Fruit fly (Drosophila melanogaster) whole organism, embryonic: ENCODE results near the gene CG18265.
A peak's percentile ranks its signal among the peaks of the same experiment; 100 is the strongest.

Experiments used
- Bdp1 ChIP-seq: fragments of 200-800 bp; sonication (Bioruptor generic); optimal IDR thresholded peaks from 3 replicates; lab custom pipeline; 2016; ENCODE audit warnings: missing biosample characterization, missing genetic modification characterization
- CG10565 ChIP-seq: fragments of 200-800 bp; sonication (Bioruptor generic); optimal IDR thresholded peaks from 3 replicates; lab custom pipeline; 2016; ENCODE audit warnings: missing biosample characterization, mild to moderate bottlenecking, missing genetic modification characterization
- CG16815 ChIP-seq: fragments of 200-800 bp; sonication (Bioruptor generic); optimal IDR thresholded peaks from 3 replicates; lab custom pipeline; 2017; ENCODE audit warnings: missing biosample characterization, mild to moderate bottlenecking, missing genetic modification characterization
- CG17912 ChIP-seq: fragments of 200-800 bp; sonication (Bioruptor generic); optimal IDR thresholded peaks from 2 replicates; lab custom pipeline; 2018; ENCODE audit warnings: missing biosample characterization, mild to moderate bottlenecking, missing genetic modification characterization
- CG18619 ChIP-seq: fragments of 200-800 bp; sonication (Bioruptor generic); optimal IDR thresholded peaks from 3 replicates; lab custom pipeline; 2017; ENCODE audit warnings: missing biosample characterization, mild to moderate bottlenecking, missing genetic modification characterization
- CG18764 ChIP-seq: fragments of 200-800 bp; sonication (Bioruptor generic); optimal IDR thresholded peaks from 3 replicates; lab custom pipeline; 2016; ENCODE audit warnings: missing biosample characterization, missing genetic modification characterization
- CG2129 ChIP-seq: fragments of 200-800 bp; sonication (Bioruptor generic); IDR thresholded peaks from 2 replicates; pipeline ENCODE4 v1.3.6; 2022; ENCODE audit warnings: missing biosample characterization, missing genetic modification characterization; ENCODE audit not compliant: partially characterized antibody
- CG2875 ChIP-seq: fragments of 200-800 bp; sonication (Bioruptor generic); optimal IDR thresholded peaks from 2 replicates; lab custom pipeline; 2017; ENCODE audit warnings: missing biosample characterization, mild to moderate bottlenecking, missing genetic modification characterization, missing genetic modification reagents
- CG32772 ChIP-seq: fragments of 200-800 bp; sonication (Bioruptor generic); IDR thresholded peaks from 2 replicates; pipeline ENCODE4 v1.3.6; 2022; ENCODE audit warnings: missing biosample characterization, missing genetic modification characterization
- CG33557 ChIP-seq: fragments of 200-800 bp; sonication (Bioruptor generic); optimal IDR thresholded peaks from 2 replicates; lab custom pipeline; 2019; ENCODE audit warnings: missing biosample characterization, mild to moderate bottlenecking, missing genetic modification characterization, moderate library complexity
- CG6689 ChIP-seq: fragments of 200-800 bp; sonication (Bioruptor generic); IDR thresholded peaks from 2 replicates; pipeline ENCODE4 v1.3.6; 2022; ENCODE audit warnings: missing biosample characterization, missing genetic modification characterization
- CG9797 ChIP-seq: fragments of 200-800 bp; sonication (Bioruptor generic); optimal IDR thresholded peaks from 3 replicates; lab custom pipeline; 2018; ENCODE audit warnings: missing biosample characterization, mild to moderate bottlenecking, missing genetic modification characterization
- CG9817 ChIP-seq: fragments of 200-800 bp; sonication (Bioruptor generic); optimal IDR thresholded peaks from 2 replicates; lab custom pipeline; 2018; ENCODE audit warnings: missing biosample characterization, mild to moderate bottlenecking, missing genetic modification characterization, moderate library complexity
- Dek ChIP-seq: fragments of 200-800 bp; sonication (Bioruptor generic); optimal IDR thresholded peaks from 3 replicates; lab custom pipeline; 2019; ENCODE audit warnings: missing biosample characterization, mild to moderate bottlenecking, missing genetic modification characterization, moderate library complexity
- Dll ChIP-seq: fragments of 200-800 bp; sonication (Bioruptor generic); IDR thresholded peaks from 4 replicates; pipeline ENCODE4 v1.3.6; 2022; ENCODE audit warnings: missing biosample characterization, missing genetic modification characterization; ENCODE audit not compliant: partially characterized antibody
- E2f1 ChIP-seq: fragments of 200-800 bp; sonication (Bioruptor generic); IDR thresholded peaks from 2 replicates; pipeline ENCODE4 v1.3.6; 2022; ENCODE audit warnings: missing biosample characterization, missing genetic modification characterization
- HLH3B ChIP-seq: fragments of 200-800 bp; sonication (Bioruptor generic); IDR thresholded peaks from 2 replicates; pipeline ENCODE4 v1.3.6; 2022; ENCODE audit warnings: missing biosample characterization, missing genetic modification characterization
- Jarid2 ChIP-seq: fragments of 200-800 bp; sonication (Bioruptor generic); optimal IDR thresholded peaks from 3 replicates; lab custom pipeline; 2017; ENCODE audit warnings: mild to moderate bottlenecking, missing biosample characterization, missing genetic modification reagents, missing genetic modification characterization
- Lpt ChIP-seq: fragments of >200 bp; optimal IDR thresholded peaks from 2 replicates; lab custom pipeline; 2018; ENCODE audit warnings: missing biosample characterization, missing genetic modification characterization
- Myb ChIP-seq: fragments of 200-800 bp; sonication (Bioruptor generic); optimal IDR thresholded peaks from 2 replicates; lab custom pipeline; 2016; ENCODE audit warnings: missing biosample characterization, missing genetic modification characterization
- NFAT ChIP-seq: fragments of 200-800 bp; sonication (Bioruptor generic); IDR thresholded peaks from 2 replicates; pipeline ENCODE4 v1.3.6; 2022; ENCODE audit warnings: missing biosample characterization, missing genetic modification characterization
- Ravus ChIP-seq: fragments of 200-800 bp; sonication (Bioruptor generic); IDR thresholded peaks from 2 replicates; pipeline ENCODE4 v1.3.6; 2022; ENCODE audit warnings: missing biosample characterization, missing genetic modification characterization
- Sox102F ChIP-seq: fragments of 200-800 bp; sonication (Bioruptor generic); optimal IDR thresholded peaks from 2 replicates; lab custom pipeline; 2018; ENCODE audit warnings: missing biosample characterization, mild to moderate bottlenecking, missing genetic modification characterization, moderate library complexity
- Ssrp ChIP-seq: fragments of 200-800 bp; sonication (Bioruptor generic); optimal IDR thresholded peaks from 2 replicates; lab custom pipeline; 2018; ENCODE audit warnings: missing biosample characterization, mild to moderate bottlenecking, missing genetic modification characterization, moderate library complexity
- Usf ChIP-seq: fragments of 200-800 bp; sonication (Bioruptor generic); optimal IDR thresholded peaks from 2 replicates; lab custom pipeline; 2017; ENCODE audit warnings: missing genotype, missing biosample characterization, missing genetic modification characterization
- ap ChIP-seq: fragments of 200-800 bp; sonication (Bioruptor generic); IDR thresholded peaks from 2 replicates; pipeline ENCODE4 v1.3.6; 2022; ENCODE audit warnings: missing biosample characterization, missing genetic modification characterization
- eyg ChIP-seq: fragments of 200-800 bp; sonication (Bioruptor generic); optimal IDR thresholded peaks from 3 replicates; lab custom pipeline; 2016; ENCODE audit warnings: missing biosample characterization, missing genetic modification characterization
- fd102C ChIP-seq: fragments of 200-800 bp; sonication (Bioruptor generic); optimal IDR thresholded peaks from 2 replicates; lab custom pipeline; 2018; ENCODE audit warnings: missing biosample characterization, mild to moderate bottlenecking, missing genetic modification characterization, moderate library complexity
- ftz-f1 ChIP-seq: fragments of 200-800 bp; sonication (Bioruptor generic); optimal IDR thresholded peaks from 2 replicates; lab custom pipeline; 2016; ENCODE audit warnings: missing biosample characterization, missing genetic modification characterization
- fu2 ChIP-seq: fragments of 200-800 bp; sonication (Bioruptor generic); optimal IDR thresholded peaks from 2 replicates; lab custom pipeline; 2016; ENCODE audit warnings: missing biosample characterization, missing genetic modification characterization
- gce ChIP-seq: fragments of 200-800 bp; sonication (Bioruptor generic); IDR thresholded peaks from 3 replicates; pipeline ENCODE4 v1.3.6; 2022; ENCODE audit warnings: missing biosample characterization, missing genetic modification characterization
- gem ChIP-seq: fragments of 200-800 bp; sonication (Bioruptor generic); optimal IDR thresholded peaks from 2 replicates; lab custom pipeline; 2019; ENCODE audit warnings: missing biosample characterization, mild to moderate bottlenecking, missing genetic modification characterization, moderate library complexity
- ham ChIP-seq: fragments of 200-800 bp; sonication (Bioruptor generic); IDR thresholded peaks from 2 replicates; pipeline ENCODE4 v1.3.6; 2022; ENCODE audit warnings: missing biosample characterization, missing genetic modification characterization
- jing ChIP-seq: fragments of 200-800 bp; sonication (Bioruptor generic); optimal IDR thresholded peaks from 2 replicates; lab custom pipeline; 2018; ENCODE audit warnings: missing biosample characterization, mild to moderate bottlenecking, missing genetic modification characterization
- lbe ChIP-seq: fragments of 200-800 bp; sonication (Bioruptor generic); optimal IDR thresholded peaks from 2 replicates; lab custom pipeline; 2016; ENCODE audit warnings: missing biosample characterization, mild to moderate bottlenecking, missing genetic modification characterization
- nmo ChIP-seq: fragments of 200-800 bp; sonication (Bioruptor generic); optimal IDR thresholded peaks from 2 replicates; lab custom pipeline; 2018; ENCODE audit warnings: missing biosample characterization, mild to moderate bottlenecking, missing genetic modification characterization, moderate library complexity
- oc ChIP-seq: fragments of 200-800 bp; sonication (Bioruptor generic); optimal IDR thresholded peaks from 2 replicates; lab custom pipeline; 2018; ENCODE audit warnings: missing biosample characterization, mild to moderate bottlenecking, missing genetic modification characterization, moderate library complexity
- pho ChIP-seq: fragments of 200-800 bp; sonication (Bioruptor generic); optimal IDR thresholded peaks from 2 replicates; lab custom pipeline; 2016; ENCODE audit warnings: missing biosample characterization, missing genetic modification characterization
- pnt ChIP-seq: fragments of 200-800 bp; sonication (Bioruptor generic); optimal IDR thresholded peaks from 3 replicates; lab custom pipeline; 2016; ENCODE audit warnings: missing biosample characterization, missing genetic modification characterization
- prd ChIP-seq, 3 experiments: fragments of >200 bp in 2 of 3; fragments of 200-800 bp in 1 of 3; sonication (Bioruptor generic) in 1 of 3; optimal IDR thresholded peaks in 2 of 3; IDR thresholded peaks in 1 of 3; 2 replicates in 2 of 3; 3 replicates in 1 of 3; pipeline versions ENCODE4 v1.3.6 to Lab custom; 2017 to 2022; ENCODE audit warnings: missing biosample characterization in 1 of 3, missing genetic modification characterization in 1 of 3
- ranshi ChIP-seq: fragments of 200-800 bp; sonication (Bioruptor generic); IDR thresholded peaks from 2 replicates; pipeline ENCODE4 v1.3.6; 2022; ENCODE audit warnings: missing biosample characterization, missing genetic modification characterization
- salm ChIP-seq: fragments of 200-800 bp; sonication (Bioruptor generic); optimal IDR thresholded peaks from 2 replicates; lab custom pipeline; 2018; ENCODE audit warnings: missing biosample characterization, mild to moderate bottlenecking, missing genetic modification characterization
- sens ChIP-seq: fragments of 200-800 bp; sonication (Bioruptor generic); peaks from one replicate; lab custom pipeline; 2016; ENCODE audit warnings: missing biosample characterization, missing genetic modification characterization
- sens-2 ChIP-seq: fragments of 200-800 bp; sonication (Bioruptor generic); IDR thresholded peaks from 2 replicates; pipeline ENCODE4 v1.3.6; 2022; ENCODE audit warnings: missing biosample characterization, missing genetic modification characterization
- sr ChIP-seq: fragments of 200-800 bp; sonication (Bioruptor generic); IDR thresholded peaks from 3 replicates; pipeline ENCODE4 v1.3.6; 2022; ENCODE audit warnings: missing biosample characterization, missing genetic modification characterization
- ssp ChIP-seq: fragments of 200-800 bp; sonication (Bioruptor generic); IDR thresholded peaks from 2 replicates; pipeline ENCODE4 v1.3.6; 2022; ENCODE audit warnings: missing biosample characterization, missing genetic modification characterization
- stwl ChIP-seq: fragments of 200-800 bp; sonication (Bioruptor generic); optimal IDR thresholded peaks from 3 replicates; lab custom pipeline; 2018; ENCODE audit warnings: missing biosample characterization, mild to moderate bottlenecking, missing genetic modification characterization, moderate library complexity
- tna ChIP-seq: fragments of 200-800 bp; sonication (Bioruptor generic); IDR thresholded peaks from 2 replicates; pipeline ENCODE4 v1.3.6; 2022; ENCODE audit warnings: missing biosample characterization, missing genetic modification characterization; ENCODE audit not compliant: partially characterized antibody
- trh ChIP-seq: fragments of 200-800 bp; sonication (Bioruptor generic); optimal IDR thresholded peaks from 2 replicates; lab custom pipeline; 2016; ENCODE audit warnings: missing biosample characterization, missing genetic modification characterization
- zfh1 ChIP-seq: fragments of 200-800 bp; sonication (Bioruptor generic); IDR thresholded peaks from 3 replicates; pipeline ENCODE4 v1.3.6; 2022; ENCODE audit warnings: missing biosample characterization, missing genetic modification characterization

The CG18265 gene

DNA sequence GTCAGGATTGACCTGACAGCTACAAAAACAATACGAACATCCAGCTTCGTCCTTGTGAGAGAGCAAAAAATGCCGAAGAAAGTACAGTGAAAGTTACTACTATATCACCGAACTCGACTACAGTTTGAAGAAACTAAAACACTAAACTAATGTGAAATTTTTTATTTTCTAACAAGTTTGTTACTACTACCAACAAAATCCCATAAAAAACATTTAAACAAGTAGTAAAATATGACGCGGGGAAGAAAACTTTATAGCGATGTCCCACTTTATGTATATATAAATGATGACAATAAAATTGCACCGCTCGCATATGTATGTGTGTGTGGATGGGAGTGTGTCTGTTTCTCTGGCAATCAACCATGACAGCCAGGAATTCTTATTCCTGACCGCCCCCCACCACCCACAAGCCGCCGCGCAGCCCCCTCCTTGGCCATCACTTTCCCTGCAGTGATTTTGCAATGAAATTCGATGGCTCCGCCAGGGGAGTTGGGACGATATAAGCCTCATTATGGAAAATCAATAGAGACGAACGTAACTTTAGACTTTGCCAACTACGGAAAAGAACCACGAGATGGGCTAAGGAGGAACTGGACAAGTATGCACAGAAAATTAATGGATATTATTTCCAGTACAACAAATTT, 22.3 kb downstream of the CG18265 start (continued):
- no peak for TF ChIP-seq Ravus
- no peak for TF ChIP-seq fu2 (GFP tag; lab: Kevin White, UChicago)
- TF ChIP-seq CG10565 (GFP tag; lab: Kevin White, UChicago): no peak
- TF ChIP-seq ham (GFP tag; lab: Robert Waterston, UW): no peak
- TF ChIP-seq stwl (tag; lab: Kevin White, UChicago): no peak
- no peak for TF ChIP-seq NFAT (GFP tag; lab: Robert Waterston, UW)
- no peak for TF ChIP-seq Sox102F
- no peak for TF ChIP-seq gce (GFP tag; lab: Robert Waterston, UW)
- TF ChIP-seq jing (GFP tag; lab: Kevin White, UChicago): no peak
- no peak for TF ChIP-seq fd102C
- no peak for TF ChIP-seq eyg
- TF ChIP-seq ranshi: peak; percentile 45; the same call in 1 of the 2 replicates
- no peak for TF ChIP-seq CG32772 (GFP tag; lab: Robert Waterston, UW)
- TF ChIP-seq CG9797 (GFP tag; lab: Kevin White, UChicago): no peak
- TF ChIP-seq sens-2 (GFP tag; lab: Robert Waterston, UW): no peak
- no peak for TF ChIP-seq Myb (GFP tag; lab: Kevin White, UChicago)
- TF ChIP-seq zfh1 (GFP tag; lab: Robert Waterston, UW): peak; percentile 37; the same call in 1 of the 3 replicates
- TF ChIP-seq CG16815 (GFP tag; lab: Kevin White, UChicago): no peak
- TF ChIP-seq Lpt (GFP tag; lab: Kevin White, UChicago): no peak
- no peak for TF ChIP-seq oc (tag; lab: Kevin White, UChicago)
- no peak for TF ChIP-seq Jarid2 (GFP tag; lab: Kevin White, UChicago)
- peak; percentile 12 for TF ChIP-seq gem (tag; lab: Kevin White, UChicago)
- TF ChIP-seq CG2875 (GFP tag; lab: Kevin White, UChicago): no peak
- no peak for TF ChIP-seq tna
- 0 out of 2 replicates have a peak, but pooled peaks have one; percentile 34 for TF ChIP-seq HLH3B (GFP tag; lab: Robert Waterston, UW)
- TF ChIP-seq Ssrp (tag; lab: Kevin White, UChicago): no peak
- no peak for TF ChIP-seq trh (GFP tag; lab: Kevin White, UChicago)
- TF ChIP-seq sr (GFP tag; lab: Robert Waterston, UW): no peak
- no peak for TF ChIP-seq CG33557 (GFP tag; lab: Kevin White, UChicago)
- no peak for TF ChIP-seq pnt
- TF ChIP-seq Usf (GFP tag; lab: Kevin White, UChicago): no peak
- no peak for TF ChIP-seq CG17912 (GFP tag; lab: Kevin White, UChicago)
- TF ChIP-seq Bdp1 (GFP tag; lab: Kevin White, UChicago): no peak
- no peak for TF ChIP-seq prd (optimal IDR thresholded peaks at IDR 0.05; lab: Kevin White, UChicago)
- TF ChIP-seq prd (GFP tag; IDR thresholded peaks at IDR 0.05; lab: Robert Waterston, UW): peak; percentile 61; the same call in 1 of the 3 replicates
- TF ChIP-seq salm (tag; lab: Kevin White, UChicago): no peak
- no peak for TF ChIP-seq CG9817 (tag; lab: Kevin White, UChicago)
- no peak for TF ChIP-seq E2f1 (GFP tag; lab: Robert Waterston, UW)
- no peak for TF ChIP-seq Dll (GFP tag; lab: Robert Waterston, UW)
- no peak for TF ChIP-seq lbe (GFP tag; lab: Kevin White, UChicago)
- TF ChIP-seq CG6689 (GFP tag; lab: Robert Waterston, UW): 0 out of 2 replicates have a peak, but pooled peaks have one; percentile 19
- TF ChIP-seq pho (GFP tag; lab: Kevin White, UChicago): no peak
- TF ChIP-seq nmo (GFP tag; lab: Kevin White, UChicago): no peak
- TF ChIP-seq CG18764 (GFP tag; lab: Kevin White, UChicago): no peak
- no peak for TF ChIP-seq ssp (GFP tag; lab: Robert Waterston, UW)
- TF ChIP-seq sens (GFP tag; lab: Kevin White, UChicago): peak; percentile 11
- no peak for TF ChIP-seq CG2129 (GFP tag; lab: Robert Waterston, UW)
- TF ChIP-seq Dek: no peak
- TF ChIP-seq CG18619: no peak
- TF ChIP-seq ap: no peak
- TF ChIP-seq ftz-f1 (GFP tag; lab: Kevin White, UChicago): no peak
